Worm (Caenorhabditis elegans): ENCODE measurements around the gene F35H10.10.

Gene F35H10.10

ce11 chrIV:8333988-8334863 is 21.5 kb upstream of the F35H10.10 start, which contains the start of gene his-32 (continued):
- peak; percentile 86 for TF ChIP-seq ceh-31 (tag; optimal IDR thresholded peaks at IDR 0.05)
- TF ChIP-seq ceh-34 (tag; optimal IDR thresholded peaks at IDR 0.05) = peak; percentile 85
- TF ChIP-seq rnt-1 (tag; optimal IDR thresholded peaks at IDR 0.05) = peak; percentile 34
- TF ChIP-seq nfya-1 (tag; optimal IDR thresholded peaks at IDR 0.05) = peak; percentile 75
- peak; percentile 52 for TF ChIP-seq ceh-2 (tag; optimal IDR thresholded peaks at IDR 0.05)
- peak; percentile 66 for TF ChIP-seq ztf-16 (tag; optimal IDR thresholded peaks at IDR 0.05)

- no peak for TF ChIP-seq unc-55 (GFP tag; optimal IDR thresholded peaks at IDR 0.05)
- no peak for TF ChIP-seq ceh-30 (tag; optimal IDR thresholded peaks at IDR 0.05)
- TF ChIP-seq K02D7.2 (tag; optimal IDR thresholded peaks at IDR 0.05) = no peak
- TF ChIP-seq C08G9.2 (tag; optimal IDR thresholded peaks at IDR 0.05) = no peak
- TF ChIP-seq ceh-14 (tag; optimal IDR thresholded peaks at IDR 0.05) = no peak
Measured at ce11 chrIV:8333954-8333987, 21.0 kb upstream of the F35H10.10 start, which contains the start of gene his-31. his-31 (minus strand) TSS chrIV:8333983.

ce11 chrIV:8333554-8333953 is 20.8 kb upstream of the F35H10.10 start:
- TF ChIP-seq elt-2 (tag; optimal IDR thresholded peaks at IDR 0.05) = no peak
- TF ChIP-seq ama-1 (optimal IDR thresholded peaks at IDR 0.05) = peak; percentile 35

- TF ChIP-seq dve-1 (tag; optimal IDR thresholded peaks at IDR 0.05) = no peak
Measured at ce11 chrIV:8333034-8333433, 20.3 kb upstream of the F35H10.10 start.

ce11 chrIV:8332526-8332925 is 19.8 kb upstream of the F35H10.10 start, which contains the start of gene lys-10:
lys-10 (plus strand) TSS chrIV:8332826.
- TF ChIP-seq ama-1 (optimal IDR thresholded peaks at IDR 0.05) (no peak), sdc-2 (tag; optimal IDR thresholded peaks at IDR 0.05) (no peak), hlh-15 (tag; optimal IDR thresholded peaks at IDR 0.05) (no peak), unc-42 (tag; optimal IDR thresholded peaks at IDR 0.05) (no peak), pqm-1 (tag; optimal IDR thresholded peaks at IDR 0.05) (no peak), rnt-1 (tag; optimal IDR thresholded peaks at IDR 0.05) (no peak), lin-11 (tag; optimal IDR thresholded peaks at IDR 0.05) (no peak), ttx-3 (tag; optimal IDR thresholded peaks at IDR 0.05) (no peak), che-1 (tag; optimal IDR thresholded peaks at IDR 0.05) (no peak), elt-2 (tag; optimal IDR thresholded peaks at IDR 0.05) (no peak), pha-4 (tag; optimal IDR thresholded peaks at IDR 0.05) (no peak), odd-2 (tag; optimal IDR thresholded peaks at IDR 0.05) (no peak)

ce11 chrIV:8328913-8329312 is 16.2 kb upstream of the F35H10.10 start, which contains the start of gene F35H10.2:
F35H10.2 (plus strand) TSS chrIV:8329213.
- TF ChIP-seq syd-9 (tag; optimal IDR thresholded peaks at IDR 0.05) (no peak), hlh-15 (tag; optimal IDR thresholded peaks at IDR 0.05) (no peak), ztf-16 (tag; optimal IDR thresholded peaks at IDR 0.05) (no peak), fkh-6 (tag; optimal IDR thresholded peaks at IDR 0.05) (no peak), dve-1 (tag; optimal IDR thresholded peaks at IDR 0.05) (no peak), pros-1 (tag; optimal IDR thresholded peaks at IDR 0.05) (no peak), ceh-6 (GFP tag; optimal IDR thresholded peaks at IDR 0.05) (no peak), ahr-1 (tag; optimal IDR thresholded peaks at IDR 0.05) (no peak), rnt-1 (tag; optimal IDR thresholded peaks at IDR 0.05) (no peak)

ce11 chrIV:8325667-8326066 is 12.9 kb upstream of the F35H10.10 start, which contains the start of gene F35H10.3:
F35H10.3 (plus strand) TSS chrIV:8325967.
- TF ChIP-seq ceh-48 (tag; optimal IDR thresholded peaks at IDR 0.05) (no peak), tbx-7 (tag; optimal IDR thresholded peaks at IDR 0.05) (no peak), C38D4.7 (GFP tag; optimal IDR thresholded peaks at IDR 0.05) (no peak), hlh-6 (tag; optimal IDR thresholded peaks at IDR 0.05) (no peak), zip-5 (tag; optimal IDR thresholded peaks at IDR 0.05) (no peak), pha-4 (tag; optimal IDR thresholded peaks at IDR 0.05) (no peak), tbx-2 (tag; optimal IDR thresholded peaks at IDR 0.05) (no peak), sox-4 (tag; optimal IDR thresholded peaks at IDR 0.05) (no peak), ceh-18 (tag; optimal IDR thresholded peaks at IDR 0.05) (no peak), hlh-15 (tag; optimal IDR thresholded peaks at IDR 0.05) (no peak)

Data from whole organism, late embryonic.